Worm (Caenorhabditis elegans): ENCODE measurements around the gene fbxb-97.

- TF ChIP-seq elt-3 (tag; optimal IDR thresholded peaks at IDR 0.05) (no peak), nhr-12 (tag; optimal IDR thresholded peaks at IDR 0.05) (no peak), lin-13 (tag; optimal IDR thresholded peaks at IDR 0.05) (no peak), unc-39 (tag; optimal IDR thresholded peaks at IDR 0.05) (no peak), unc-120 (tag; optimal IDR thresholded peaks at IDR 0.05; ENCODE audit: poor library complexity, severe bottlenecking) (no peak), mep-1 (tag; optimal IDR thresholded peaks at IDR 0.05) (no peak), snpc-4 (tag; optimal IDR thresholded peaks at IDR 0.05) (no peak)
Measured at ce11 chrII:1882705-1883104, 34.7 kb upstream of the fbxb-97 start, which contains the start of gene math-5.
